Worm (Caenorhabditis elegans): Measurements from ENCODE around the gene Y44A6D.1.

Y44A6D.1 gene

ce11 chrV:20778886-20779285 is 10.9 kb downstream of the Y44A6D.1 start:
- TF ChIP-seq W03F9.2 (tag; optimal IDR thresholded peaks at IDR 0.05) (no peak), dao-5 (tag; optimal IDR thresholded peaks at IDR 0.05) (no peak)

ce11 chrV:20778257-20778697 is 11.6 kb downstream of the Y44A6D.1 start:
- TF ChIP-seq him-1 (tag; optimal IDR thresholded peaks at IDR 0.05), result peak; percentile 94
- peak; percentile 82 for TF ChIP-seq W03F9.2 (tag; optimal IDR thresholded peaks at IDR 0.05)
- TF ChIP-seq dao-5 (tag; optimal IDR thresholded peaks at IDR 0.05), result no peak

- TF ChIP-seq him-1 (tag; optimal IDR thresholded peaks at IDR 0.05) (peak; percentile 40), dao-5 (tag; optimal IDR thresholded peaks at IDR 0.05) (no peak), W03F9.2 (tag; optimal IDR thresholded peaks at IDR 0.05) (peak; percentile 35)
Observed at ce11 chrV:20776761-20777160, 13.1 kb downstream of the Y44A6D.1 start.

- TF ChIP-seq dao-5 (tag; optimal IDR thresholded peaks at IDR 0.05) (no peak), W03F9.2 (tag; optimal IDR thresholded peaks at IDR 0.05) (no peak), him-1 (tag; optimal IDR thresholded peaks at IDR 0.05) (no peak)
Observed at ce11 chrV:20775269-20775668, 14.6 kb downstream of the Y44A6D.1 start, which contains the start of gene F38A6.4. F38A6.4 (minus strand) TSS chrV:20775369.

ce11 chrV:20773647-20774046 is 16.2 kb downstream of the Y44A6D.1 start, which contains the start of gene F38A6.5:
F38A6.5 (minus strand) TSS chrV:20773747.
- no peak for TF ChIP-seq dao-5 (tag; optimal IDR thresholded peaks at IDR 0.05)
- no peak for TF ChIP-seq W03F9.2 (tag; optimal IDR thresholded peaks at IDR 0.05)
- no peak for TF ChIP-seq him-1 (tag; optimal IDR thresholded peaks at IDR 0.05)

- no peak for TF ChIP-seq W03F9.2 (tag; optimal IDR thresholded peaks at IDR 0.05)
- no peak for TF ChIP-seq dao-5 (tag; optimal IDR thresholded peaks at IDR 0.05)
- TF ChIP-seq him-1 (tag; optimal IDR thresholded peaks at IDR 0.05), result no peak
Observed at ce11 chrV:20771702-20772101, 18.1 kb downstream of the Y44A6D.1 start.

- TF ChIP-seq dao-5 (tag; optimal IDR thresholded peaks at IDR 0.05) (no peak), W03F9.2 (tag; optimal IDR thresholded peaks at IDR 0.05) (peak; percentile 8)
Observed at ce11 chrV:20770846-20771245, 19.0 kb downstream of the Y44A6D.1 start.

ce11 chrV:20770061-20770460 is 19.8 kb downstream of the Y44A6D.1 start, which contains the start of gene elp-1:
elp-1 (minus strand) TSS chrV:20770161.
- TF ChIP-seq W03F9.2 (tag; optimal IDR thresholded peaks at IDR 0.05) (no peak), dao-5 (tag; optimal IDR thresholded peaks at IDR 0.05) (no peak), him-1 (tag; optimal IDR thresholded peaks at IDR 0.05) (no peak)

- TF ChIP-seq W03F9.2 (tag; optimal IDR thresholded peaks at IDR 0.05) (no peak), him-1 (tag; optimal IDR thresholded peaks at IDR 0.05) (no peak), dao-5 (tag; optimal IDR thresholded peaks at IDR 0.05) (no peak)
Observed at ce11 chrV:20763192-20763591, 26.6 kb downstream of the Y44A6D.1 start.

ce11 chrV:20761758-20762157 is 28.1 kb downstream of the Y44A6D.1 start:
- TF ChIP-seq him-1 (tag; optimal IDR thresholded peaks at IDR 0.05) (no peak), W03F9.2 (tag; optimal IDR thresholded peaks at IDR 0.05) (no peak), dao-5 (tag; optimal IDR thresholded peaks at IDR 0.05) (no peak)

- TF ChIP-seq W03F9.2 (tag; optimal IDR thresholded peaks at IDR 0.05) (no peak), him-1 (tag; optimal IDR thresholded peaks at IDR 0.05) (no peak), dao-5 (tag; optimal IDR thresholded peaks at IDR 0.05) (no peak)
Observed at ce11 chrV:20758106-20758505, 31.7 kb downstream of the Y44A6D.1 start.

- TF ChIP-seq dao-5 (tag; optimal IDR thresholded peaks at IDR 0.05), result no peak
- TF ChIP-seq W03F9.2 (tag; optimal IDR thresholded peaks at IDR 0.05), result no peak
- TF ChIP-seq him-1 (tag; optimal IDR thresholded peaks at IDR 0.05), result no peak
Observed at ce11 chrV:20757255-20757654, 32.6 kb downstream of the Y44A6D.1 start.

- TF ChIP-seq dao-5 (tag; optimal IDR thresholded peaks at IDR 0.05) (no peak), W03F9.2 (tag; optimal IDR thresholded peaks at IDR 0.05) (no peak), him-1 (tag; optimal IDR thresholded peaks at IDR 0.05) (no peak)
Observed at ce11 chrV:20756385-20756996, 33.3 kb downstream of the Y44A6D.1 start.

ce11 chrV:20755494-20755893 is 34.3 kb downstream of the Y44A6D.1 start:
- TF ChIP-seq W03F9.2 (tag; optimal IDR thresholded peaks at IDR 0.05) (no peak), dao-5 (tag; optimal IDR thresholded peaks at IDR 0.05) (no peak), him-1 (tag; optimal IDR thresholded peaks at IDR 0.05) (no peak)
